Worm (Caenorhabditis elegans): ENCODE results near the gene unc-80.

DNA sequence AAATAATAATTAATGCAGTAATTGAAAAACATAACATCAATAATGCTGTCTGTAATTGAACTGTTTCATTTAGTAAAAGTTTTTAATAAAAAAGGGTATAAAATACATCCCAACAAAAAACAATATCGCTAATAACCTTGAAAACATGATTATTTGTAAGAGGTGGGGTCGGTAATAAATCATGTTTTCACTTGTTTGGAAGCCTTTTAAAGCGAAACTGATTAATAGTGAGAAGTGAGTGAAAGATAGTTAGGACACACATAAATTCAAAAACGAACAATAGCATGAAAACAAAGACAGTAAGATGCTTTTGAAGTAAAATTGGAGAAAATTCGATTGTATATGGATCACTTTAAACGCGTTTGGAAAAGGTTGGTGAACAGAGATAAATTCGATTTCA is 18.3 kb upstream of the unc-80 start, which contains the start of gene try-4:
- TF ChIP-seq zag-1 (tag; optimal IDR thresholded peaks at IDR 0.05) = no peak
- no peak for TF ChIP-seq mbf-1 (tag; optimal IDR thresholded peaks at IDR 0.05)
- no peak for TF ChIP-seq C34F6.9 (tag; optimal IDR thresholded peaks at IDR 0.05)
- no peak for TF ChIP-seq dmd-4 (tag; optimal IDR thresholded peaks at IDR 0.05)
- no peak for TF ChIP-seq alr-1 (tag; optimal IDR thresholded peaks at IDR 0.05)
- no peak for TF ChIP-seq nhr-77 (tag; optimal IDR thresholded peaks at IDR 0.05)
- no peak for TF ChIP-seq mdl-1 (tag; optimal IDR thresholded peaks at IDR 0.05)
- TF ChIP-seq elt-1 (tag; optimal IDR thresholded peaks at IDR 0.05) = no peak
- TF ChIP-seq egl-27 (tag; optimal IDR thresholded peaks at IDR 0.05) = no peak
- TF ChIP-seq ama-1 (optimal IDR thresholded peaks at IDR 0.05) = no peak
- no peak for TF ChIP-seq nhr-10 (tag; optimal IDR thresholded peaks at IDR 0.05)
- TF ChIP-seq R02D3.7 (tag; optimal IDR thresholded peaks at IDR 0.05) = no peak
- no peak for TF ChIP-seq ztf-4 (tag; optimal IDR thresholded peaks at IDR 0.05)
